Worm (Caenorhabditis elegans): ENCODE data around the gene npr-42.

ce11 chrII:4319537-4320019 lies 43.6 kb downstream of the npr-42 start, which contains the start of gene Y52E8A.6:
- TF ChIP-seq nhr-25 (tag; optimal IDR thresholded peaks at IDR 0.05): no peak
- TF ChIP-seq nhr-77 (tag; optimal IDR thresholded peaks at IDR 0.05): no peak
- no peak for TF ChIP-seq sma-3 (GFP tag; optimal IDR thresholded peaks at IDR 0.05)
- TF ChIP-seq nhr-237 (tag; optimal IDR thresholded peaks at IDR 0.05): no peak
- TF ChIP-seq lsy-2 (tag; optimal IDR thresholded peaks at IDR 0.05): no peak
- TF ChIP-seq blmp-1 (tag; optimal IDR thresholded peaks at IDR 0.05; ENCODE audit: insufficient read depth): no peak
- no peak for TF ChIP-seq mab-5 (tag; optimal IDR thresholded peaks at IDR 0.05)
- no peak for TF ChIP-seq F13H6.1 (tag; optimal IDR thresholded peaks at IDR 0.05)
- TF ChIP-seq skn-1 (tag; optimal IDR thresholded peaks at IDR 0.05): no peak
- no peak for TF ChIP-seq fos-1 (tag; optimal IDR thresholded peaks at IDR 0.05)
- TF ChIP-seq aly-2 (tag; optimal IDR thresholded peaks at IDR 0.05): no peak
- no peak for TF ChIP-seq ama-1 (optimal IDR thresholded peaks at IDR 0.05)
- no peak for TF ChIP-seq ZK546.5 (tag; optimal IDR thresholded peaks at IDR 0.05)

All from whole organism, L2 larva.